Worm (Caenorhabditis elegans) whole organism, dauer: ENCODE data around the gene btb-5.

Source experiments
- unc-62 ChIP-seq: sonication (generic microtip); optimal IDR thresholded peaks from 2 replicates; lab custom pipeline; 2017; ENCODE audit warnings: missing biosample characterization, missing genetic modification reagents, missing genetic modification characterization

The btb-5 gene

ce11 chrIII:62383-62873 lies 1.5 kb upstream of the btb-5 start:
- no peak for TF ChIP-seq unc-62 (GFP tag; lab: Kevin White, UChicago)

- TF ChIP-seq unc-62 (GFP tag; lab: Kevin White, UChicago): no peak
Measured at ce11 chrIII:53696-54095, 7.2 kb downstream of the btb-5 start.

ce11 chrIII:51622-52021 lies 9.3 kb downstream of the btb-5 start:
- TF ChIP-seq unc-62 (GFP tag; lab: Kevin White, UChicago): no peak

ce11 chrIII:50418-50817 lies 10.5 kb downstream of the btb-5 start:
- TF ChIP-seq unc-62 (GFP tag; lab: Kevin White, UChicago): no peak

ce11 chrIII:49064-49463 lies 11.9 kb downstream of the btb-5 start:
- TF ChIP-seq unc-62 (GFP tag; lab: Kevin White, UChicago): no peak

- TF ChIP-seq unc-62 (GFP tag; lab: Kevin White, UChicago): no peak
Measured at ce11 chrIII:48329-48728, 12.6 kb downstream of the btb-5 start.

ce11 chrIII:42725-43124 lies 18.2 kb downstream of the btb-5 start:
- TF ChIP-seq unc-62 (GFP tag; lab: Kevin White, UChicago): no peak

ce11 chrIII:41484-41883 lies 19.5 kb downstream of the btb-5 start:
- TF ChIP-seq unc-62 (GFP tag; lab: Kevin White, UChicago): no peak

ce11 chrIII:40580-41113 lies 20.3 kb downstream of the btb-5 start, which contains the start of gene col-88:
TSS of gene col-88 (plus strand) at chrIII:41063.
- no peak for TF ChIP-seq unc-62 (GFP tag; lab: Kevin White, UChicago)

- TF ChIP-seq unc-62 (GFP tag; lab: Kevin White, UChicago): no peak
Measured at ce11 chrIII:39516-39915, 21.4 kb downstream of the btb-5 start.

ce11 chrIII:38117-38516 lies 22.8 kb downstream of the btb-5 start, which contains the start of gene clp-10:
TSS of gene clp-10 (minus strand) at chrIII:38217.
- TF ChIP-seq unc-62 (GFP tag; lab: Kevin White, UChicago): no peak

ce11 chrIII:33257-33656 lies 27.7 kb downstream of the btb-5 start:
- TF ChIP-seq unc-62 (GFP tag; lab: Kevin White, UChicago): no peak

ce11 chrIII:31600-31999 lies 29.3 kb downstream of the btb-5 start:
- TF ChIP-seq unc-62 (GFP tag; lab: Kevin White, UChicago): no peak

ce11 chrIII:30399-30798 lies 30.5 kb downstream of the btb-5 start:
- no peak for TF ChIP-seq unc-62 (GFP tag; lab: Kevin White, UChicago)

- TF ChIP-seq unc-62 (GFP tag; lab: Kevin White, UChicago): no peak
Measured at ce11 chrIII:29626-30025, 31.3 kb downstream of the btb-5 start.

- TF ChIP-seq unc-62 (GFP tag; lab: Kevin White, UChicago): no peak
Measured at ce11 chrIII:28841-29240, 32.1 kb downstream of the btb-5 start.

- no peak for TF ChIP-seq unc-62 (GFP tag; lab: Kevin White, UChicago)
Measured at ce11 chrIII:27341-27947, 33.5 kb downstream of the btb-5 start.
